Fruit fly (Drosophila melanogaster) whole organism, adult: ENCODE results near the gene Nadsyn.

Source experiments
- CG11617 ChIP-seq: fragments of 200-800 bp; sonication (Bioruptor generic); optimal IDR thresholded peaks from 2 replicates; lab custom pipeline; 2017; ENCODE audit warnings: mild to moderate bottlenecking, missing biosample characterization, missing genetic modification reagents, missing genetic modification characterization
- CG12768 ChIP-seq: fragments of 200-800 bp; sonication (Bioruptor generic); optimal IDR thresholded peaks from 2 replicates; lab custom pipeline; 2017; ENCODE audit warnings: missing biosample characterization, missing genetic modification characterization, mild to moderate bottlenecking, moderate library complexity, missing genetic modification reagents
- CG14711 ChIP-seq: fragments of 200-800 bp; sonication (Bioruptor generic); optimal IDR thresholded peaks from 2 replicates; lab custom pipeline; 2018; ENCODE audit warnings: missing biosample characterization, mild to moderate bottlenecking, missing genetic modification characterization, moderate library complexity
- CG1620 ChIP-seq: fragments of 200-800 bp; sonication (Bioruptor generic); optimal IDR thresholded peaks from 2 replicates; lab custom pipeline; 2016; ENCODE audit warnings: missing biosample characterization, missing genetic modification characterization
- CG33017 ChIP-seq: fragments of 200-800 bp; sonication (Bioruptor generic); optimal IDR thresholded peaks from 2 replicates; lab custom pipeline; 2018; ENCODE audit warnings: missing biosample characterization, mild to moderate bottlenecking, missing genetic modification characterization, moderate library complexity
- CG5204 ChIP-seq: fragments of 200-800 bp; sonication (Bioruptor generic); optimal IDR thresholded peaks from 2 replicates; lab custom pipeline; 2016; ENCODE audit warnings: missing biosample characterization, missing genetic modification characterization
- CG7045 ChIP-seq: fragments of 200-800 bp; sonication (Bioruptor generic); optimal IDR thresholded peaks from 2 replicates; lab custom pipeline; 2017; ENCODE audit warnings: missing biosample characterization, mild to moderate bottlenecking, missing genetic modification characterization
- CG7101 ChIP-seq: fragments of 200-800 bp; sonication (Bioruptor generic); optimal IDR thresholded peaks from 2 replicates; lab custom pipeline; 2018; ENCODE audit warnings: missing biosample characterization, mild to moderate bottlenecking, missing genetic modification characterization, moderate library complexity
- Clk ChIP-seq: fragments of 200-800 bp; sonication (Bioruptor generic); optimal IDR thresholded peaks from 2 replicates; lab custom pipeline; 2017; ENCODE audit warnings: missing biosample characterization, missing genetic modification characterization
- Crg-1 ChIP-seq: fragments of 200-800 bp; sonication (Bioruptor generic); optimal IDR thresholded peaks from 2 replicates; lab custom pipeline; 2016; ENCODE audit warnings: missing biosample characterization, missing genetic modification characterization
- Hr96 ChIP-seq: fragments of 200-800 bp; sonication (Bioruptor generic); optimal IDR thresholded peaks from 2 replicates; lab custom pipeline; 2016; ENCODE audit warnings: missing biosample characterization, missing genetic modification characterization
- Mnt ChIP-seq: fragments of 200-800 bp; sonication (Bioruptor generic); optimal IDR thresholded peaks from 2 replicates; lab custom pipeline; 2016; ENCODE audit warnings: missing biosample characterization, mild to moderate bottlenecking, missing genetic modification characterization
- bab1 ChIP-seq: fragments of 200-800 bp; sonication (Bioruptor generic); optimal IDR thresholded peaks from 3 replicates; lab custom pipeline; 2019; ENCODE audit warnings: missing biosample characterization, mild to moderate bottlenecking, missing genetic modification characterization, moderate library complexity
- cic ChIP-seq: fragments of 200-800 bp; sonication (Bioruptor generic); optimal IDR thresholded peaks from 2 replicates; lab custom pipeline; 2017; ENCODE audit warnings: missing biosample characterization, mild to moderate bottlenecking, missing genetic modification characterization, moderate library complexity
- cnc ChIP-seq, 2 experiments: fragments of >200 bp; optimal IDR thresholded peaks; 2 replicates each; lab custom pipeline; 2017
- kay ChIP-seq: fragments of 200-800 bp; sonication (Bioruptor generic); peaks from one replicate; lab custom pipeline; 2016; ENCODE audit warnings: missing biosample characterization, missing genetic modification characterization, borderline replicate concordance
- ovo ChIP-seq: fragments of 200-800 bp; sonication (Bioruptor generic); optimal IDR thresholded peaks from 2 replicates; lab custom pipeline; 2016; ENCODE audit warnings: missing biosample characterization, missing genetic modification characterization
- pad ChIP-seq: fragments of 200-800 bp; sonication (Bioruptor generic); optimal IDR thresholded peaks from 3 replicates; lab custom pipeline; 2017; ENCODE audit warnings: missing biosample characterization, missing genetic modification characterization, mild to moderate bottlenecking, moderate library complexity, missing genetic modification reagents
- tj ChIP-seq: fragments of 200-800 bp; sonication (Bioruptor generic); optimal IDR thresholded peaks from 3 replicates; lab custom pipeline; 2017; ENCODE audit warnings: missing biosample characterization, mild to moderate bottlenecking, missing genetic modification characterization, moderate library complexity
- toe ChIP-seq: fragments of 200-800 bp; sonication (Bioruptor generic); optimal IDR thresholded peaks from 2 replicates; lab custom pipeline; 2016; ENCODE audit warnings: missing biosample characterization, missing genetic modification characterization

Gene Nadsyn

DNA sequence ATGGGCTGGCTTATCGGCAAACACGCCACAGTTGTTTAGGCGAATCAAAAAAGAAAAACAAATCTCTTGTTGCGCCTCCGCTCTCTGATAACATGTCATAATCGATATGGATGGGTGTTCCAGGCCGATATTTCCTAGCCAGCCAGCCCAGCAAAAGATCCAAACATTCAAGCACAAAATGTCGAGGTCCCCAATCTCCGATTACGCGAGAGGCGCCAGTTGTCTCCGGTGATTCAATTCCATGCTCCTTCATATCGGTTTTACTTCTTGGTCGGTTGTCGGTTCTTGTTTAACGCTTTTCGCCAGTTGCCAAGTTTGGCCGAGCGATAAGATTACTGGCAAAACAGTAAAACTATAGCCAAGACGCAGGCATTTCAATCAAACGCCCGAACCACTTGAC is 71.9 kb downstream of the Nadsyn start:
- no peak for TF ChIP-seq Mnt
- no peak for TF ChIP-seq CG14711 (tag; lab: Kevin White, UChicago)
- no peak for TF ChIP-seq CG33017
- TF ChIP-seq Crg-1 = no peak
- TF ChIP-seq ovo (GFP tag; lab: Kevin White, UChicago) = no peak
- TF ChIP-seq Hr96 (GFP tag; lab: Kevin White, UChicago) = no peak
- TF ChIP-seq CG12768 (GFP tag; lab: Kevin White, UChicago) = no peak
- TF ChIP-seq bab1 (GFP tag; lab: Kevin White, UChicago) = no peak
- no peak for TF ChIP-seq cic (GFP tag; lab: Kevin White, UChicago)
- no peak for TF ChIP-seq cnc (optimal IDR thresholded peaks at IDR 0.05; lab: Kevin White, UChicago)
- no peak for TF ChIP-seq CG5204
- TF ChIP-seq CG7101 (tag; lab: Kevin White, UChicago) = no peak
- no peak for TF ChIP-seq tj (GFP tag; lab: Kevin White, UChicago)
- TF ChIP-seq pad (GFP tag; lab: Kevin White, UChicago) = no peak
- no peak for TF ChIP-seq Clk
- TF ChIP-seq CG7045 = no peak
- no peak for TF ChIP-seq kay
- TF ChIP-seq CG11617 (GFP tag; lab: Kevin White, UChicago) = no peak
- TF ChIP-seq CG1620 (GFP tag; lab: Kevin White, UChicago) = no peak

DNA sequence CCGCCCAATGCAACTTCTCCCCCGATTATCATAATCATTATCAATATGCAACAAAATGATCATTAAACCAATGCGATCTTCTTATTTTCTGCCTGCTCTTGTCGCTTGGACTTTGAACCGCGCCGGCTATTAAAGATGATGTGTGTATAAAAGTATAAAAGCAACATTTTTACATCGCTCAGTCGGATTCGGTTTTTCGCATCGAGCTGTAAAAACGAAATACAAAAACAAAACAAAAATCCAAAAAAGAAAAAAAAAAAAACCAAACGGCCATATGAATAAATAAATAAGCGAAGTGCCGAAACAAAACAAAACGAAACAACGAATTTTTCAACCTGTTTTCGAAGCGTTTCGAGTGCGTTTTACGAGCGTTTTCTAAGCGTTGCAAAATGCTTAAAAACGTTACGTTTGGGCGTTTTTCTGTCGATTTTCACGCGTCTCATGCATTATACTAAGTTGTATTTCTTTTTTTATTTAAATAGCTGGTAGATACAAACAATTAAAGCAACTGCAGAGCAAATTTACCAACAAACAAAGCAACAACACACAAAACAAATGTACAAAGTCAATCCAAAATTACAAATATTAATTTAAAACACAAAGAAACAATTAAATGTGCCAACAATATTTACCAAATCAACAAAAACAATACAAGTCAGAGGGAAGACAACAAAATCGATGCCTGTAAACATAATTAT is 73.2 kb downstream of the Nadsyn start:
- TF ChIP-seq CG7101 (tag; lab: Kevin White, UChicago) (peak; percentile 37), CG12768 (GFP tag; lab: Kevin White, UChicago) (no peak), kay (peak; percentile 65)

DNA sequence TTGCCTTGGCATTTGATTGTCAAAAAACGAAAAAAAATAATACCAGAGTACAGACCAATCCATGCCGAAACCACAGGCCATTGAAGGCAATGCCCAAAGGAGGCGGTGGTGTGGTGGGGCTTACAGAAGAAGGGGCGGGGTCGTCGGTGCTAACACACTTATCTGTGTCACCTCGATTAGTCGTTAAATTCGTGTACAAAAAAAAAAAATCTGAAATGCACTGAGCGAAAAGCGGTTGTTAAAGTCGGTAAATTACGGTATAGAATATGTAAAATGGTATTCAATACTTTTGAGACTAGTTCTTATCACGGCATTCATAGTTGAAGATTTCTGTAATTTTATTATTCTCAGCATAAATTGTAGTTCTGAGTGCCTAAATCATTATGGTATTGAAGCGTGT is 74.1 kb downstream of the Nadsyn start:
- no peak for TF ChIP-seq CG7101 (tag; lab: Kevin White, UChicago)
- no peak for TF ChIP-seq Clk
- no peak for TF ChIP-seq CG7045
- no peak for TF ChIP-seq pad (GFP tag; lab: Kevin White, UChicago)
- no peak for TF ChIP-seq bab1 (GFP tag; lab: Kevin White, UChicago)
- TF ChIP-seq cnc (optimal IDR thresholded peaks at IDR 0.05; lab: Kevin White, UChicago) = no peak
- no peak for TF ChIP-seq tj (GFP tag; lab: Kevin White, UChicago)
- no peak for TF ChIP-seq Crg-1

DNA sequence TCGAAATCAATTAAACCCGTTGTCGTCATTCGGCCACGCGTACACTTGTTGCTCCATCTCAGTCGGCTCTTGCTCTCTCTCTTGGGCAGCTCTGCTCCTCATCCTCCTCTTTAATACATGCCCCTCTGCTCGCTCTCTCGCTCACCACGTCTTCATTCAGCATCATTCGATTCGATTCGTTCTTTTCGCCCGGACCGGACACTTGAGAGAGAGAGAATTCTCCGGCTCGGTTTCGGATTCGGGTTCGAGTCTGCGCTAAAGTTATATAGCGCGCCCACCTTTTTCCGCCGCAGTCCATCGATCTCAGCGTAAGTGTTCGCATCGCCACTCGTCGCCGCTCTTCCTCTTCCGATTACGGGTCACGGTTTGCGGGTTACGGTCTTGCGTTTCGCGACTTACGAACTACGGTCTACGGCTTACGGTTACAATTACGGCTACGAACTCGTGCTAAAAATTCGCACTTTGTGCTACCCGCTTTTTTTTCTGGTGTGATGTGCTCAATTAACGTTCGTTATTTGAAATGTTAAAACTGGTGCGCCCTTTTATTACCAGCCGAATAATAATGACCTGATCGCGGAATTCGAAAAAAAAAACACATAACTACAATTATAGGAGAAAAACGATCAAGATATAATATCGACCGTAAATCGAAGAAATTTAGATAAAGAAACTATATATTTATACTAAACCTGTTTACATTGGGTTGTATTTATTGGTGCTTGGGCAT is 76.0 kb downstream of the Nadsyn start:
- TF ChIP-seq CG7101 (tag; lab: Kevin White, UChicago) (peak; percentile 16), Mnt (peak; percentile 37), CG7045 (no peak), bab1 (GFP tag; lab: Kevin White, UChicago) (peak; percentile 40), pad (GFP tag; lab: Kevin White, UChicago) (peak; percentile 38), CG12768 (GFP tag; lab: Kevin White, UChicago) (peak; percentile 48), cic (GFP tag; lab: Kevin White, UChicago) (no peak), cnc (optimal IDR thresholded peaks at IDR 0.05; lab: Kevin White, UChicago) (no peak), CG14711 (tag; lab: Kevin White, UChicago) (no peak), Hr96 (GFP tag; lab: Kevin White, UChicago) (no peak), CG5204 (no peak), CG1620 (GFP tag; lab: Kevin White, UChicago) (peak; percentile 32), tj (GFP tag; lab: Kevin White, UChicago) (no peak)

DNA sequence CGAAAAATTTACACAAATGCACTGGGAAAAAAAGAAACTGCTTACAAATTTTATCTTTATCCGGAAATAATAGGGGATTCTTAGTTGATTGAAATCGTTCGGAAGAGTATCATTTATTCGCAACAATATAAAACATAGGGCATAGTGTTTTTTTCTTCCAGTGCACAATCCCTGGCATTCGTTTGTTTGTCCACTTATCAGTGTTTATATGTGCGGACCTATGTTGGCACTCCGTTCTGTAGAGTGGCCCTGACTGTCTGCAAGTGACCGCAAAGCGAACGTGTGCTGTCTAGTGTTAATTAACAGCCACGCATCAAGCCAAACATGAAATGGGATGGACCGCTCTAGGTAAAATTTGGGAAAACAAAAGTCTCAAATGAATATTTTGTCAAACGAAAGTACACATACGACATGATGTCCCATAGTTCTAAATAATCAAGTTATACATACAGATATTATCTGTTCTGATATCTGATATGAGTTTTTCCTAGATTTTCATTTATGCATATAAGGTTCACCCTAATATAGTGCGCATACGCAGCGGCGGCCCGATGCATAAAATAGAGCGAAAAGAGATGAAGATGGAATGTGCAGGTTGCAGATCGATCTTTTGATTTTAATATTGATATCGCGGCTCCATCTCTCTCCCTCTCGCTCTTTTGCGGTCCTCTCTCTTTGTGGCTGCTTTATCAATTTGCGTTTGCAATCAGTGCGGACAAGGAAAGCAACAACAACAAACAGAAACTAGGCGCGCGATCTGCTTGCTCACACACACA is 76.8 kb downstream of the Nadsyn start:
- TF ChIP-seq Hr96 (GFP tag; lab: Kevin White, UChicago) (peak; percentile 79), CG7101 (tag; lab: Kevin White, UChicago) (peak; percentile 85), CG1620 (GFP tag; lab: Kevin White, UChicago) (peak; percentile 67), bab1 (GFP tag; lab: Kevin White, UChicago) (peak; percentile 81), CG5204 (peak; percentile 69), tj (GFP tag; lab: Kevin White, UChicago) (peak; percentile 42), pad (GFP tag; lab: Kevin White, UChicago) (no peak), Mnt (no peak), CG14711 (tag; lab: Kevin White, UChicago) (peak; percentile 66), CG7045 (peak; percentile 42), Clk (no peak), toe (GFP tag; lab: Kevin White, UChicago) (peak; percentile 16), kay (peak; percentile 28), cic (GFP tag; lab: Kevin White, UChicago) (no peak), CG12768 (GFP tag; lab: Kevin White, UChicago) (no peak), CG11617 (GFP tag; lab: Kevin White, UChicago) (peak; percentile 81), CG33017 (peak; percentile 63), Crg-1 (peak; percentile 17)

DNA sequence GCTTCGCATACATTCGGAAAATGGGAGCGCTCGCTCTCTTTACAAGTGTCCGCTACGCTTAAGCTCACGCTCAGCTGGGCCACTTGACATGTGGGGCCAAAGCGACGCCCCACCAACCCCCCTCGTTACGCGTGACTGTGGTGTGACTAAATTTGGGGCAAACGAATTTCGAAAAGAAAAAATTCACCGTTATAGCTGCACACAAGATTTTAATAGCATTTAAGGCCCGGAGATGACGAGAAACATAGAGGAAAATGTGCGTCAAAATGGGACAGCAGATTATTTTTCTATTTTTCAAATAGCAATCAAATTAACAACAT is 77.4 kb downstream of the Nadsyn start:
- TF ChIP-seq Clk = no peak
- no peak for TF ChIP-seq CG5204
- no peak for TF ChIP-seq Mnt
- TF ChIP-seq pad (GFP tag; lab: Kevin White, UChicago) = peak; percentile 58
- TF ChIP-seq ovo (GFP tag; lab: Kevin White, UChicago) = peak; percentile 60
